Fruit fly (Drosophila melanogaster) whole organism, embryonic: ENCODE data around the gene pont.

Experiments used
- Blimp-1 ChIP-seq: fragments of 200-800 bp; sonication (Bioruptor generic); optimal IDR thresholded peaks from 3 replicates; lab custom pipeline; 2018; ENCODE audit warnings: missing biosample characterization, missing genetic modification characterization, mild to moderate bottlenecking, moderate library complexity, missing genetic modification reagents
- Bteb2 ChIP-seq: fragments of 200-800 bp; sonication (Bioruptor generic); optimal IDR thresholded peaks from 2 replicates; lab custom pipeline; 2016; ENCODE audit warnings: missing biosample characterization, missing genetic modification characterization
- C15 ChIP-seq: fragments of 200-800 bp; sonication (Bioruptor generic); IDR thresholded peaks from 3 replicates; pipeline ENCODE4 v1.3.6; 2022; ENCODE audit warnings: missing biosample characterization, missing genetic modification characterization
- CG10979 ChIP-seq: fragments of 200-800 bp; sonication (Bioruptor generic); optimal IDR thresholded peaks from 2 replicates; lab custom pipeline; 2018; ENCODE audit warnings: missing biosample characterization, mild to moderate bottlenecking, missing genetic modification characterization, moderate library complexity
- CG11247 ChIP-seq: fragments of 200-800 bp; sonication (Bioruptor generic); IDR thresholded peaks from 2 replicates; pipeline ENCODE4 v1.3.6; 2022; ENCODE audit warnings: missing biosample characterization, missing genetic modification characterization
- CG12942 ChIP-seq: fragments of 200-800 bp; sonication (Bioruptor generic); optimal IDR thresholded peaks from 3 replicates; lab custom pipeline; 2016; ENCODE audit warnings: missing biosample characterization, missing genetic modification characterization
- CG13424 ChIP-seq: fragments of 200-800 bp; sonication (Bioruptor generic); optimal IDR thresholded peaks from 2 replicates; lab custom pipeline; 2019; ENCODE audit warnings: missing biosample characterization, mild to moderate bottlenecking, missing genetic modification characterization, moderate library complexity
- CG15696 ChIP-seq: fragments of 200-800 bp; sonication (Bioruptor generic); optimal IDR thresholded peaks from 2 replicates; lab custom pipeline; 2019; ENCODE audit warnings: missing biosample characterization, mild to moderate bottlenecking, missing genetic modification characterization, moderate library complexity
- CG1603 ChIP-seq: fragments of 200-800 bp; sonication (Bioruptor generic); optimal IDR thresholded peaks from 2 replicates; lab custom pipeline; 2019; ENCODE audit warnings: missing biosample characterization, mild to moderate bottlenecking, missing genetic modification characterization, moderate library complexity
- CG16779 ChIP-seq: fragments of 200-800 bp; sonication (Bioruptor generic); IDR thresholded peaks from 2 replicates; pipeline ENCODE4 v1.3.6; 2022; ENCODE audit warnings: missing biosample characterization, missing genetic modification characterization
- CG16813 ChIP-seq: fragments of 200-800 bp; sonication (Bioruptor generic); IDR thresholded peaks from 3 replicates; pipeline ENCODE4 v1.3.6; 2022; ENCODE audit warnings: missing biosample characterization, missing genetic modification characterization; ENCODE audit not compliant: partially characterized antibody
- CG18619 ChIP-seq: fragments of 200-800 bp; sonication (Bioruptor generic); optimal IDR thresholded peaks from 3 replicates; lab custom pipeline; 2017; ENCODE audit warnings: missing biosample characterization, mild to moderate bottlenecking, missing genetic modification characterization
- CG2116 ChIP-seq: fragments of 200-800 bp; sonication (Bioruptor generic); optimal IDR thresholded peaks from 3 replicates; lab custom pipeline; 2018; ENCODE audit warnings: missing biosample characterization, mild to moderate bottlenecking, missing genetic modification characterization
- CG30403 ChIP-seq: fragments of 200-800 bp; sonication (Bioruptor generic); optimal IDR thresholded peaks from 3 replicates; lab custom pipeline; 2016; ENCODE audit warnings: missing biosample characterization, missing genetic modification characterization
- CG3995 ChIP-seq: fragments of 200-800 bp; sonication (Bioruptor generic); optimal IDR thresholded peaks from 3 replicates; lab custom pipeline; 2016; ENCODE audit warnings: missing biosample characterization, missing genetic modification characterization
- CG4360 ChIP-seq: fragments of 200-800 bp; sonication (Bioruptor generic); IDR thresholded peaks from 2 replicates; pipeline ENCODE4 v1.3.6; 2022; ENCODE audit warnings: missing biosample characterization, missing genetic modification characterization
- CG43689 ChIP-seq: fragments of 200-800 bp; sonication (Bioruptor generic); IDR thresholded peaks from 2 replicates; pipeline ENCODE4 v1.3.6; 2022; ENCODE audit warnings: missing biosample characterization, missing genetic modification characterization
- CG6654 ChIP-seq: fragments of 200-800 bp; sonication (Bioruptor generic); optimal IDR thresholded peaks from 2 replicates; lab custom pipeline; 2017; ENCODE audit warnings: missing biosample characterization, mild to moderate bottlenecking, missing genetic modification characterization
- CG7271 ChIP-seq: fragments of 200-800 bp; sonication (Bioruptor generic); optimal IDR thresholded peaks from 2 replicates; lab custom pipeline; 2018; ENCODE audit warnings: missing biosample characterization, mild to moderate bottlenecking, missing genetic modification characterization, moderate library complexity
- CG7928 ChIP-seq: fragments of 200-800 bp; sonication (Bioruptor generic); optimal IDR thresholded peaks from 2 replicates; lab custom pipeline; 2017; ENCODE audit warnings: missing biosample characterization, mild to moderate bottlenecking, missing genetic modification characterization
- CG8478 ChIP-seq: fragments of >200 bp; optimal IDR thresholded peaks from 2 replicates; lab custom pipeline; 2018
- CG8765 ChIP-seq: fragments of 200-800 bp; sonication (Bioruptor generic); IDR thresholded peaks from 2 replicates; pipeline ENCODE4 v1.3.6; 2022; ENCODE audit warnings: missing biosample characterization, missing genetic modification characterization
- CG9932 ChIP-seq: fragments of 200-800 bp; sonication (Bioruptor generic); IDR thresholded peaks from 2 replicates; pipeline ENCODE4 v1.3.6; 2022; ENCODE audit warnings: missing biosample characterization, missing genetic modification characterization
- Doc3 ChIP-seq: fragments of 200-800 bp; sonication (Bioruptor generic); IDR thresholded peaks from 3 replicates; pipeline ENCODE4 v1.3.6; 2022; ENCODE audit warnings: missing biosample characterization, missing genetic modification characterization; ENCODE audit not compliant: partially characterized antibody
- Ets97D ChIP-seq: fragments of 200-800 bp; sonication (Bioruptor generic); optimal IDR thresholded peaks from 3 replicates; lab custom pipeline; 2016; ENCODE audit warnings: missing biosample characterization, missing genetic modification characterization
- Gsc ChIP-seq: fragments of 200-800 bp; sonication (Bioruptor generic); IDR thresholded peaks from 2 replicates; pipeline ENCODE4 v1.3.6; 2022; ENCODE audit warnings: missing biosample characterization, missing genetic modification characterization
- HLH54F ChIP-seq: fragments of 200-800 bp; sonication (Bioruptor generic); optimal IDR thresholded peaks from 3 replicates; lab custom pipeline; 2016; ENCODE audit warnings: missing biosample characterization, missing genetic modification characterization
- NFAT ChIP-seq: fragments of 200-800 bp; sonication (Bioruptor generic); IDR thresholded peaks from 2 replicates; pipeline ENCODE4 v1.3.6; 2022; ENCODE audit warnings: missing biosample characterization, missing genetic modification characterization
- Sox100B ChIP-seq: fragments of 200-800 bp; sonication (Bioruptor generic); optimal IDR thresholded peaks from 3 replicates; lab custom pipeline; 2018; ENCODE audit warnings: missing biosample characterization, mild to moderate bottlenecking, missing genetic modification characterization
- Trl ChIP-seq, 3 experiments: fragments of >200 bp in 2 of 3; fragments of 200-800 bp in 1 of 3; sonication (Bioruptor generic) in 1 of 3; optimal IDR thresholded peaks; 2 replicates in 1 of 3; 3 replicates in 2 of 3; lab custom pipeline; 2016 to 2017; ENCODE audit warnings: missing biosample characterization in 1 of 3, missing genetic modification characterization in 1 of 3
- ash1 ChIP-seq: fragments of 200-800 bp; sonication (Bioruptor generic); optimal IDR thresholded peaks from 2 replicates; lab custom pipeline; 2018; ENCODE audit warnings: missing biosample characterization, mild to moderate bottlenecking, missing genetic modification characterization
- ato ChIP-seq: fragments of 200-800 bp; sonication (Bioruptor generic); IDR thresholded peaks from 2 replicates; pipeline ENCODE4 v1.3.6; 2022; ENCODE audit warnings: missing biosample characterization, missing genetic modification characterization; ENCODE audit not compliant: partially characterized antibody
- bowl ChIP-seq: fragments of 200-800 bp; sonication (Bioruptor generic); IDR thresholded peaks from 2 replicates; pipeline ENCODE4 v1.3.6; 2022; ENCODE audit warnings: missing biosample characterization, missing genetic modification characterization
- cas ChIP-seq: fragments of 200-800 bp; sonication (Bioruptor generic); IDR thresholded peaks from 2 replicates; pipeline ENCODE4 v1.3.6; 2022; ENCODE audit warnings: missing biosample characterization, missing genetic modification characterization
- chif ChIP-seq, 2 experiments: fragments of 200-800 bp; sonication (Bioruptor generic); optimal IDR thresholded peaks; 3 replicates each; lab custom pipeline; 2016; ENCODE audit warnings: missing biosample characterization in 2 of 2, missing genetic modification characterization in 2 of 2
- cwo ChIP-seq: fragments of 200-800 bp; sonication (Bioruptor generic); optimal IDR thresholded peaks from 3 replicates; lab custom pipeline; 2017; ENCODE audit warnings: missing biosample characterization, missing genetic modification characterization, mild to moderate bottlenecking, moderate library complexity, missing genetic modification reagents
- exex ChIP-seq: fragments of 200-800 bp; sonication (Bioruptor generic); optimal IDR thresholded peaks from 4 replicates; lab custom pipeline; 2018; ENCODE audit warnings: missing biosample characterization, mild to moderate bottlenecking, missing genetic modification characterization, moderate library complexity
- hkb ChIP-seq, 2 experiments: fragments of 200-800 bp in 1 of 2; fragments of >200 bp in 1 of 2; sonication (Bioruptor generic) in 1 of 2; IDR thresholded peaks in 1 of 2; optimal IDR thresholded peaks in 1 of 2; 2 replicates each; pipeline versions ENCODE4 v1.3.6 to Lab custom; 2017 to 2022; ENCODE audit warnings: missing biosample characterization in 1 of 2, missing genetic modification characterization in 1 of 2
- hth ChIP-seq: fragments of >200 bp; optimal IDR thresholded peaks from 2 replicates; lab custom pipeline; 2017; ENCODE audit warnings: inconsistent platforms
- inv ChIP-seq: fragments of 200-800 bp; sonication (Bioruptor generic); IDR thresholded peaks from 2 replicates; pipeline ENCODE4 v1.3.6; 2022; ENCODE audit warnings: missing biosample characterization, missing genetic modification characterization; ENCODE audit not compliant: partially characterized antibody
- lab ChIP-seq: fragments of 200-800 bp; sonication (Bioruptor generic); optimal IDR thresholded peaks from 3 replicates; lab custom pipeline; 2017; ENCODE audit warnings: missing biosample characterization, missing genetic modification characterization, mild to moderate bottlenecking, moderate library complexity, missing genetic modification reagents
- maf-S ChIP-seq: fragments of 200-800 bp; sonication (Bioruptor generic); optimal IDR thresholded peaks from 2 replicates; lab custom pipeline; 2016; ENCODE audit warnings: missing biosample characterization, missing genetic modification characterization
- phol ChIP-seq: fragments of 200-800 bp; sonication (Bioruptor generic); optimal IDR thresholded peaks from 3 replicates; lab custom pipeline; 2018; ENCODE audit warnings: missing biosample characterization, mild to moderate bottlenecking, missing genetic modification characterization, moderate library complexity
- ranshi ChIP-seq: fragments of 200-800 bp; sonication (Bioruptor generic); IDR thresholded peaks from 2 replicates; pipeline ENCODE4 v1.3.6; 2022; ENCODE audit warnings: missing biosample characterization, missing genetic modification characterization
- scrt ChIP-seq: fragments of 200-800 bp; sonication (Bioruptor generic); optimal IDR thresholded peaks from 2 replicates; lab custom pipeline; 2018; ENCODE audit warnings: missing biosample characterization, mild to moderate bottlenecking, missing genetic modification characterization, moderate library complexity
- sd ChIP-seq: fragments of 200-800 bp; sonication (Bioruptor generic); optimal IDR thresholded peaks from 3 replicates; lab custom pipeline; 2018; ENCODE audit warnings: missing biosample characterization, mild to moderate bottlenecking, missing genetic modification characterization, moderate library complexity
- tll ChIP-seq, 2 experiments: fragments of 200-800 bp in 1 of 2; fragments of >200 bp in 1 of 2; sonication (Bioruptor generic) in 1 of 2; optimal IDR thresholded peaks; 2 replicates each; lab custom pipeline; 2017 to 2019; ENCODE audit warnings: missing biosample characterization in 2 of 2, missing genetic modification characterization in 2 of 2, mild to moderate bottlenecking in 1 of 2, moderate library complexity in 1 of 2
- unc-4 ChIP-seq: fragments of 200-800 bp; sonication (Bioruptor generic); IDR thresholded peaks from 2 replicates; pipeline ENCODE4 v1.3.6; 2022; ENCODE audit warnings: missing biosample characterization, missing genetic modification characterization; ENCODE audit not compliant: partially characterized antibody
- z ChIP-seq: fragments of 200-800 bp; sonication (Bioruptor generic); IDR thresholded peaks from 3 replicates; pipeline ENCODE4 v1.3.6; 2022; ENCODE audit warnings: missing biosample characterization, missing genetic modification characterization

The pont gene

DNA sequence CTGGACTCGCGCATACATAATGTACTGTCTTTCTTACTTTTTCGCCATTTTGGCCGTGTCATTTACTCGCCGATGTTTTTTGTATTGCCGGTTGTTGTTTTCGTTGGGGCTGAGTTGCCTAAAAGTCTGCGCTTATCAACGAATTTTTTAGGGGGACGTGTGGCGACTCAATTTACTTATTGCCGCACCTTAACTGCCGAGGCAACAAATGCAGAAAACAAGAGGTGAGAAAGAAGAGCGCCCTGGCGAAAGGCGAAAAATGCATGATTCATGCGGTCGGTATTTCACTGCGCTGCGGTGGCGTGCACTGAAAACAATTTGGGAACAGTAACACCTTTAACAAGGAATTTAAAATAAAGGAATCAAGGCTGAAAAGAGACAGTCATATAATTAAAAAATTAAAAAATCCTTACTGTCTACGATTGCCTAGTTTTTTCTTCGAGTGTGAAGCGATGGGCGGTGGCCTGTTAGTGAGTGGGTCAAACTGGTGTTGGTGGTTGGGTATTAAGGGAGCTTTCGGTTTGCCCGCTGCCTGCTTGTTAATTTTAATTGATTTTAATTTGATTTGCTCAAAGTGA is 7.0 kb downstream of the pont start (continued):
- TF ChIP-seq hth (lab: Kevin White, UChicago) (no peak), CG16813 (no peak), CG6654 (GFP tag; lab: Kevin White, UChicago) (peak; percentile 35), CG8765 (GFP tag; lab: Robert Waterston, UW) (no peak), maf-S (GFP tag; lab: Kevin White, UChicago) (no peak), Blimp-1 (GFP tag; lab: Kevin White, UChicago) (peak; percentile 62), CG1603 (tag; lab: Kevin White, UChicago) (peak; percentile 65), Gsc (GFP tag; lab: Robert Waterston, UW) (no peak), exex (tag; lab: Kevin White, UChicago) (no peak), unc-4 (GFP tag; lab: Robert Waterston, UW) (no peak), sd (peak; percentile 88), cas (0 out of 2 replicates have a peak, but pooled peaks have one; percentile 23), CG10979 (peak; percentile 56), CG16779 (GFP tag; lab: Robert Waterston, UW) (peak; percentile 68; the same call in 1 of the 2 replicates), CG15696 (tag; lab: Kevin White, UChicago) (no peak), Bteb2 (GFP tag; lab: Kevin White, UChicago) (peak; percentile 53), CG3995 (GFP tag; lab: Kevin White, UChicago) (peak; percentile 12), Trl (optimal IDR thresholded peaks at IDR 0.05; lab: Kevin White, UChicago) (no peak), Trl (GFP tag; optimal IDR thresholded peaks at IDR 0.05; lab: Kevin White, UChicago) (peak; percentile 4), CG13424 (tag; lab: Kevin White, UChicago) (peak; percentile 67), scrt (GFP tag; lab: Kevin White, UChicago) (peak; percentile 30), CG30403 (peak; percentile 25), hkb (optimal IDR thresholded peaks at IDR 0.05; lab: Kevin White, UChicago) (no peak), hkb (GFP tag; IDR thresholded peaks at IDR 0.05; lab: Robert Waterston, UW) (peak; percentile 83), CG43689 (peak; percentile 54; the same call in 1 of the 2 replicates), bowl (GFP tag; lab: Robert Waterston, UW) (no peak), lab (GFP tag; lab: Kevin White, UChicago) (peak; percentile 83), Doc3 (GFP tag; lab: Robert Waterston, UW) (no peak), CG2116 (GFP tag; lab: Kevin White, UChicago) (no peak), CG9932 (peak; percentile 72), CG12942 (GFP tag; lab: Kevin White, UChicago) (peak; percentile 28), z (GFP tag; lab: Robert Waterston, UW) (no peak), Ets97D (no peak), CG7928 (no peak), CG11247 (GFP tag; lab: Robert Waterston, UW) (peak; percentile 67), ash1 (GFP tag; lab: Kevin White, UChicago) (no peak), inv (GFP tag; lab: Robert Waterston, UW) (no peak), HLH54F (GFP tag; lab: Kevin White, UChicago) (peak; percentile 21), CG8478 (lab: Kevin White, UChicago) (no peak), CG7271 (tag; lab: Kevin White, UChicago) (no peak), phol (tag; lab: Kevin White, UChicago) (peak; percentile 64), ato (no peak), cwo (peak; percentile 32), tll (GFP tag; optimal IDR thresholded peaks at IDR 0.05; lab: Kevin White, UChicago) (no peak), ranshi (peak; percentile 69), C15 (GFP tag; lab: Robert Waterston, UW) (peak; percentile 53; the same call in 1 of the 3 replicates), Sox100B (GFP tag; lab: Kevin White, UChicago) (peak; percentile 9), CG4360 (no peak), CG18619 (no peak), NFAT (peak; percentile 63), chif (GFP tag; optimal IDR thresholded peaks at IDR 0.05; lab: Kevin White, UChicago) (peak; percentile 32 to 77)
